Fruit fly (Drosophila melanogaster) whole organism, embryonic: ENCODE results near the gene CG3919.
A peak's percentile ranks its signal among the peaks of the same experiment; 100 is the strongest.

Experiments
- Abd-B ChIP-seq: fragments of 200-800 bp; sonication (Bioruptor generic); optimal IDR thresholded peaks from 2 replicates; lab custom pipeline; 2018; ENCODE audit warnings: missing biosample characterization, mild to moderate bottlenecking, missing genetic modification characterization, moderate library complexity
- Antp ChIP-seq: fragments of 200-800 bp; sonication (Bioruptor generic); optimal IDR thresholded peaks from 3 replicates; lab custom pipeline; 2016; ENCODE audit warnings: missing biosample characterization, missing genetic modification characterization
- CG11093 ChIP-seq: fragments of 200-800 bp; sonication (Bioruptor generic); IDR thresholded peaks from 3 replicates; pipeline ENCODE4 v1.3.6; 2022; ENCODE audit warnings: missing biosample characterization, missing genetic modification characterization
- CG11398 ChIP-seq: fragments of 200-800 bp; sonication (Bioruptor generic); optimal IDR thresholded peaks from 2 replicates; lab custom pipeline; 2016; ENCODE audit warnings: missing biosample characterization, missing genetic modification characterization
- CG11695 ChIP-seq: fragments of 200-800 bp; sonication (Bioruptor generic); IDR thresholded peaks from 3 replicates; pipeline ENCODE4 v1.3.6; 2022; ENCODE audit warnings: missing biosample characterization, missing genetic modification characterization
- CG15601 ChIP-seq: fragments of 200-800 bp; sonication (Bioruptor generic); optimal IDR thresholded peaks from 3 replicates; lab custom pipeline; 2019; ENCODE audit warnings: missing biosample characterization, mild to moderate bottlenecking, missing genetic modification characterization, moderate library complexity
- CG17328 ChIP-seq: fragments of 200-800 bp; sonication (Bioruptor generic); IDR thresholded peaks from 2 replicates; pipeline ENCODE4 v1.3.6; 2022; ENCODE audit warnings: missing biosample characterization, missing genetic modification characterization
- CG17359 ChIP-seq: fragments of 200-800 bp; sonication (Bioruptor generic); optimal IDR thresholded peaks from 3 replicates; lab custom pipeline; 2018; ENCODE audit warnings: missing biosample characterization, mild to moderate bottlenecking, missing genetic modification characterization, moderate library complexity
- CG17802 ChIP-seq: fragments of 200-800 bp; sonication (Bioruptor generic); optimal IDR thresholded peaks from 2 replicates; lab custom pipeline; 2018; ENCODE audit warnings: missing biosample characterization, mild to moderate bottlenecking, missing genetic modification characterization, moderate library complexity
- CG18599 ChIP-seq: fragments of 200-800 bp; sonication (Bioruptor generic); optimal IDR thresholded peaks from 3 replicates; lab custom pipeline; 2017; ENCODE audit warnings: missing biosample characterization, missing genetic modification characterization, mild to moderate bottlenecking, moderate library complexity, missing genetic modification reagents
- CG18619 ChIP-seq: fragments of 200-800 bp; sonication (Bioruptor generic); optimal IDR thresholded peaks from 3 replicates; lab custom pipeline; 2017; ENCODE audit warnings: missing biosample characterization, mild to moderate bottlenecking, missing genetic modification characterization
- CG30403 ChIP-seq: fragments of 200-800 bp; sonication (Bioruptor generic); optimal IDR thresholded peaks from 3 replicates; lab custom pipeline; 2016; ENCODE audit warnings: missing biosample characterization, missing genetic modification characterization
- CG33557 ChIP-seq: fragments of 200-800 bp; sonication (Bioruptor generic); optimal IDR thresholded peaks from 2 replicates; lab custom pipeline; 2019; ENCODE audit warnings: missing biosample characterization, mild to moderate bottlenecking, missing genetic modification characterization, moderate library complexity
- CG6791 ChIP-seq: fragments of 200-800 bp; sonication (Bioruptor generic); IDR thresholded peaks from 3 replicates; pipeline ENCODE4 v1.3.6; 2022; ENCODE audit warnings: missing biosample characterization, missing genetic modification characterization; ENCODE audit not compliant: partially characterized antibody
- CG8089 ChIP-seq: fragments of 200-800 bp; sonication (Bioruptor generic); optimal IDR thresholded peaks from 3 replicates; lab custom pipeline; 2016; ENCODE audit warnings: missing biosample characterization, missing genetic modification characterization
- Deaf1 ChIP-seq: fragments of 200-800 bp; optimal IDR thresholded peaks from 3 replicates; lab custom pipeline; 2019; ENCODE audit warnings: missing biosample characterization, mild to moderate bottlenecking, missing genetic modification characterization, moderate library complexity
- Dll ChIP-seq: fragments of 200-800 bp; sonication (Bioruptor generic); IDR thresholded peaks from 4 replicates; pipeline ENCODE4 v1.3.6; 2022; ENCODE audit warnings: missing biosample characterization, missing genetic modification characterization; ENCODE audit not compliant: partially characterized antibody
- E2f1 ChIP-seq: fragments of 200-800 bp; sonication (Bioruptor generic); IDR thresholded peaks from 2 replicates; pipeline ENCODE4 v1.3.6; 2022; ENCODE audit warnings: missing biosample characterization, missing genetic modification characterization
- Fer2 ChIP-seq: fragments of 200-800 bp; sonication (Bioruptor generic); optimal IDR thresholded peaks from 2 replicates; lab custom pipeline; 2018; ENCODE audit warnings: missing biosample characterization, mild to moderate bottlenecking, missing genetic modification characterization, moderate library complexity
- HLH3B ChIP-seq: fragments of 200-800 bp; sonication (Bioruptor generic); IDR thresholded peaks from 2 replicates; pipeline ENCODE4 v1.3.6; 2022; ENCODE audit warnings: missing biosample characterization, missing genetic modification characterization
- NfI ChIP-seq: fragments of 200-800 bp; sonication (Bioruptor generic); optimal IDR thresholded peaks from 3 replicates; lab custom pipeline; 2018; ENCODE audit warnings: missing biosample characterization, mild to moderate bottlenecking, missing genetic modification characterization, moderate library complexity
- Oli ChIP-seq: fragments of 200-800 bp; sonication (Bioruptor generic); optimal IDR thresholded peaks from 2 replicates; lab custom pipeline; 2018; ENCODE audit warnings: missing biosample characterization, mild to moderate bottlenecking, missing genetic modification characterization, moderate library complexity
- ab ChIP-seq: fragments of 200-800 bp; sonication (Bioruptor generic); optimal IDR thresholded peaks from 2 replicates; lab custom pipeline; 2016; ENCODE audit warnings: missing biosample characterization, missing genetic modification characterization
- bbx ChIP-seq: fragments of 200-800 bp; sonication (Bioruptor generic); IDR thresholded peaks from 2 replicates; pipeline ENCODE4 v1.3.6; 2022; ENCODE audit warnings: missing biosample characterization, missing genetic modification characterization; ENCODE audit not compliant: partially characterized antibody
- btn ChIP-seq: fragments of 200-800 bp; sonication (Bioruptor generic); optimal IDR thresholded peaks from 2 replicates; lab custom pipeline; 2016; ENCODE audit warnings: missing biosample characterization, missing genetic modification characterization
- cad ChIP-seq: fragments of >200 bp; optimal IDR thresholded peaks from 2 replicates; lab custom pipeline; 2017; ENCODE audit warnings: missing biosample characterization, missing genetic modification characterization
- chm ChIP-seq: fragments of 200-800 bp; sonication (Bioruptor generic); IDR thresholded peaks from 2 replicates; pipeline ENCODE4 v1.3.6; 2022; ENCODE audit warnings: missing biosample characterization, missing genetic modification characterization
- ci ChIP-seq: fragments of 200-800 bp; sonication (Bioruptor generic); IDR thresholded peaks from 3 replicates; pipeline ENCODE4 v1.3.6; 2022; ENCODE audit warnings: missing biosample characterization, missing genetic modification characterization
- crc ChIP-seq: fragments of 200-800 bp; sonication (Bioruptor generic); optimal IDR thresholded peaks from 2 replicates; lab custom pipeline; 2016; ENCODE audit warnings: missing biosample characterization, missing genetic modification characterization
- en ChIP-seq: fragments of 200-800 bp; sonication (Bioruptor generic); optimal IDR thresholded peaks from 2 replicates; lab custom pipeline; 2016; ENCODE audit warnings: missing biosample characterization, missing genetic modification characterization
- exex ChIP-seq: fragments of 200-800 bp; sonication (Bioruptor generic); optimal IDR thresholded peaks from 4 replicates; lab custom pipeline; 2018; ENCODE audit warnings: missing biosample characterization, mild to moderate bottlenecking, missing genetic modification characterization, moderate library complexity
- eyg ChIP-seq: fragments of 200-800 bp; sonication (Bioruptor generic); optimal IDR thresholded peaks from 3 replicates; lab custom pipeline; 2016; ENCODE audit warnings: missing biosample characterization, missing genetic modification characterization
- fd102C ChIP-seq: fragments of 200-800 bp; sonication (Bioruptor generic); optimal IDR thresholded peaks from 2 replicates; lab custom pipeline; 2018; ENCODE audit warnings: missing biosample characterization, mild to moderate bottlenecking, missing genetic modification characterization, moderate library complexity
- fd3F ChIP-seq: fragments of 200-800 bp; sonication (Bioruptor generic); optimal IDR thresholded peaks from 2 replicates; lab custom pipeline; 2018; ENCODE audit warnings: missing biosample characterization, mild to moderate bottlenecking, missing genetic modification characterization, moderate library complexity
- grau ChIP-seq: fragments of 200-800 bp; optimal IDR thresholded peaks from 3 replicates; lab custom pipeline; 2019; ENCODE audit warnings: missing biosample characterization, mild to moderate bottlenecking, missing genetic modification characterization, moderate library complexity
- gsb ChIP-seq: fragments of 200-800 bp; sonication (Bioruptor generic); IDR thresholded peaks from 2 replicates; pipeline ENCODE4 v1.3.6; 2022; ENCODE audit warnings: missing biosample characterization, missing genetic modification characterization
- hbn ChIP-seq: fragments of 200-800 bp; sonication (Bioruptor generic); IDR thresholded peaks from 2 replicates; pipeline ENCODE4 v1.3.6; 2022; ENCODE audit warnings: missing biosample characterization, missing genetic modification characterization; ENCODE audit not compliant: partially characterized antibody
- her ChIP-seq: fragments of 200-800 bp; sonication (Bioruptor generic); optimal IDR thresholded peaks from 2 replicates; lab custom pipeline; 2016; ENCODE audit warnings: missing biosample characterization, missing genetic modification characterization
- inv ChIP-seq: fragments of 200-800 bp; sonication (Bioruptor generic); IDR thresholded peaks from 2 replicates; pipeline ENCODE4 v1.3.6; 2022; ENCODE audit warnings: missing biosample characterization, missing genetic modification characterization; ENCODE audit not compliant: partially characterized antibody
- lbe ChIP-seq: fragments of 200-800 bp; sonication (Bioruptor generic); optimal IDR thresholded peaks from 2 replicates; lab custom pipeline; 2016; ENCODE audit warnings: missing biosample characterization, mild to moderate bottlenecking, missing genetic modification characterization
- odd ChIP-seq: fragments of 200-800 bp; sonication (Bioruptor generic); optimal IDR thresholded peaks from 2 replicates; lab custom pipeline; 2017; ENCODE audit warnings: missing biosample characterization, mild to moderate bottlenecking, missing genetic modification characterization
- pum ChIP-seq: fragments of 200-800 bp; sonication (Bioruptor generic); optimal IDR thresholded peaks from 2 replicates; lab custom pipeline; 2016; ENCODE audit warnings: missing biosample characterization, missing genetic modification characterization
- repo ChIP-seq: fragments of 200-800 bp; sonication (Bioruptor generic); optimal IDR thresholded peaks from 2 replicates; lab custom pipeline; 2016; ENCODE audit warnings: missing biosample characterization, missing genetic modification characterization
- run ChIP-seq: fragments of 200-800 bp; sonication (Bioruptor generic); optimal IDR thresholded peaks from 3 replicates; lab custom pipeline; 2018; ENCODE audit warnings: missing biosample characterization, mild to moderate bottlenecking, missing genetic modification characterization
- schlank ChIP-seq: fragments of 200-800 bp; sonication (Bioruptor generic); optimal IDR thresholded peaks from 2 replicates; lab custom pipeline; 2018; ENCODE audit warnings: missing biosample characterization, mild to moderate bottlenecking, missing genetic modification characterization
- sens-2 ChIP-seq: fragments of 200-800 bp; sonication (Bioruptor generic); IDR thresholded peaks from 2 replicates; pipeline ENCODE4 v1.3.6; 2022; ENCODE audit warnings: missing biosample characterization, missing genetic modification characterization
- slbo ChIP-seq: fragments of 200-800 bp; sonication (Bioruptor generic); IDR thresholded peaks from 2 replicates; pipeline ENCODE4 v1.3.6; 2022; ENCODE audit warnings: missing biosample characterization, missing genetic modification characterization
- sug ChIP-seq: fragments of 200-800 bp; optimal IDR thresholded peaks from 2 replicates; lab custom pipeline; 2019; ENCODE audit warnings: missing biosample characterization, mild to moderate bottlenecking, missing genetic modification characterization, moderate library complexity
- trh ChIP-seq: fragments of 200-800 bp; sonication (Bioruptor generic); optimal IDR thresholded peaks from 2 replicates; lab custom pipeline; 2016; ENCODE audit warnings: missing biosample characterization, missing genetic modification characterization
- tx ChIP-seq: fragments of 200-800 bp; sonication (Bioruptor generic); optimal IDR thresholded peaks from 2 replicates; lab custom pipeline; 2016; ENCODE audit warnings: missing biosample characterization, missing genetic modification characterization
- wek ChIP-seq: fragments of 200-800 bp; sonication (Bioruptor generic); optimal IDR thresholded peaks from 3 replicates; lab custom pipeline; 2018; ENCODE audit warnings: missing biosample characterization, mild to moderate bottlenecking, missing genetic modification characterization, moderate library complexity

The CG3919 gene

dm6 chr3L:14451534-14451933 lies 41.1 kb downstream of the CG3919 start (continued):
- TF ChIP-seq gsb (GFP tag; lab: Robert Waterston, UW) (no peak), fd3F (GFP tag; lab: Kevin White, UChicago) (no peak), run (no peak), Deaf1 (no peak), CG11093 (GFP tag; lab: Robert Waterston, UW) (no peak), sug (tag; lab: Kevin White, UChicago) (no peak), CG6791 (GFP tag; lab: Robert Waterston, UW) (no peak), inv (no peak), repo (GFP tag; lab: Kevin White, UChicago) (no peak), CG11695 (GFP tag; lab: Robert Waterston, UW) (peak; percentile 36; the same call in 1 of the 3 replicates), trh (no peak), CG8089 (no peak), sens-2 (GFP tag; lab: Robert Waterston, UW) (no peak), en (GFP tag; lab: Kevin White, UChicago) (no peak), schlank (no peak), crc (no peak), CG17359 (tag; lab: Kevin White, UChicago) (peak; percentile 4), E2f1 (GFP tag; lab: Robert Waterston, UW) (peak; percentile 44; the same call in 1 of the 2 replicates), CG15601 (tag; lab: Kevin White, UChicago) (no peak), CG30403 (GFP tag; lab: Kevin White, UChicago) (no peak), btn (GFP tag; lab: Kevin White, UChicago) (no peak), exex (tag; lab: Kevin White, UChicago) (no peak), CG17328 (GFP tag; lab: Robert Waterston, UW) (peak; percentile 43; the same call in 1 of the 2 replicates), CG11398 (GFP tag; lab: Kevin White, UChicago) (no peak), cad (no peak), CG33557 (GFP tag; lab: Kevin White, UChicago) (no peak), wek (GFP tag; lab: Kevin White, UChicago) (no peak), Abd-B (GFP tag; lab: Kevin White, UChicago) (no peak), lbe (GFP tag; lab: Kevin White, UChicago) (no peak), ab (GFP tag; lab: Kevin White, UChicago) (no peak), Fer2 (tag; lab: Kevin White, UChicago) (no peak), CG18599 (GFP tag; lab: Kevin White, UChicago) (no peak), NfI (no peak), bbx (no peak), slbo (GFP tag; lab: Robert Waterston, UW) (peak; percentile 34; the same call in 1 of the 2 replicates), Dll (no peak), Oli (peak; percentile 30), eyg (GFP tag; lab: Kevin White, UChicago) (no peak), chm (GFP tag; lab: Robert Waterston, UW) (no peak), tx (no peak), hbn (GFP tag; lab: Robert Waterston, UW) (no peak), grau (tag; lab: Kevin White, UChicago) (no peak), pum (GFP tag; lab: Kevin White, UChicago) (no peak), CG18619 (no peak), ci (no peak), CG17802 (tag; lab: Kevin White, UChicago) (no peak), odd (GFP tag; lab: Kevin White, UChicago) (no peak), fd102C (GFP tag; lab: Kevin White, UChicago) (peak; percentile 14), HLH3B (peak; percentile 52; the same call in 1 of the 2 replicates), Antp (GFP tag; lab: Kevin White, UChicago) (no peak), her (GFP tag; lab: Kevin White, UChicago) (no peak)
